Fruit fly (Drosophila melanogaster) whole organism, embryonic: ENCODE measurements around the gene CatB.

ENCODE experiments used
- CG1024 ChIP-seq: fragments of 200-800 bp; sonication (Bioruptor generic); IDR thresholded peaks from 2 replicates; pipeline ENCODE4 v1.3.6; 2022; ENCODE audit warnings: missing biosample characterization, missing genetic modification characterization
- CG10543 ChIP-seq: fragments of 200-800 bp; sonication (Bioruptor generic); optimal IDR thresholded peaks from 3 replicates; lab custom pipeline; 2017; ENCODE audit warnings: missing biosample characterization, mild to moderate bottlenecking, missing genetic modification characterization, moderate library complexity
- CG11456 ChIP-seq: fragments of 200-800 bp; sonication (Bioruptor generic); IDR thresholded peaks from 3 replicates; pipeline ENCODE4 v1.3.6; 2022; ENCODE audit warnings: missing biosample characterization, missing genetic modification characterization
- CG11696 ChIP-seq: fragments of 200-800 bp; sonication (Bioruptor generic); IDR thresholded peaks from 2 replicates; pipeline ENCODE4 v1.3.6; 2022; ENCODE audit warnings: missing biosample characterization, missing genetic modification characterization
- CG13624 ChIP-seq: fragments of 200-800 bp; sonication (Bioruptor generic); optimal IDR thresholded peaks from 2 replicates; lab custom pipeline; 2016; ENCODE audit warnings: missing biosample characterization, missing genetic modification characterization
- CG15696 ChIP-seq: fragments of 200-800 bp; sonication (Bioruptor generic); optimal IDR thresholded peaks from 2 replicates; lab custom pipeline; 2019; ENCODE audit warnings: missing biosample characterization, mild to moderate bottlenecking, missing genetic modification characterization, moderate library complexity
- CG17385 ChIP-seq: fragments of 200-800 bp; sonication (Bioruptor generic); optimal IDR thresholded peaks from 3 replicates; lab custom pipeline; 2018; ENCODE audit warnings: missing biosample characterization, mild to moderate bottlenecking, missing genetic modification characterization
- CG31441 ChIP-seq: fragments of 200-800 bp; sonication (Bioruptor generic); IDR thresholded peaks from 2 replicates; pipeline ENCODE4 v1.3.6; 2022; ENCODE audit warnings: missing biosample characterization, missing genetic modification characterization
- CG34376 ChIP-seq: fragments of 200-800 bp; sonication (Bioruptor generic); optimal IDR thresholded peaks from 2 replicates; lab custom pipeline; 2018; ENCODE audit warnings: missing biosample characterization, mild to moderate bottlenecking, missing genetic modification characterization
- CG3838 ChIP-seq: fragments of 200-800 bp; sonication (Bioruptor generic); optimal IDR thresholded peaks from 3 replicates; lab custom pipeline; 2016; ENCODE audit warnings: missing biosample characterization, missing genetic modification characterization
- CG4328 ChIP-seq: fragments of 200-800 bp; sonication (Bioruptor generic); optimal IDR thresholded peaks from 3 replicates; lab custom pipeline; 2017; ENCODE audit warnings: missing biosample characterization, missing genetic modification reagents, missing genetic modification characterization
- CG4707 ChIP-seq: fragments of 200-800 bp; sonication (Bioruptor generic); optimal IDR thresholded peaks from 2 replicates; lab custom pipeline; 2018; ENCODE audit warnings: missing biosample characterization, mild to moderate bottlenecking, missing genetic modification characterization, moderate library complexity
- CG4730 ChIP-seq: fragments of 200-800 bp; sonication (Bioruptor generic); IDR thresholded peaks from 2 replicates; pipeline ENCODE4 v1.3.6; 2022; ENCODE audit warnings: missing biosample characterization, missing genetic modification characterization
- CG6175 ChIP-seq: fragments of 200-800 bp; sonication (Bioruptor generic); IDR thresholded peaks from 3 replicates; pipeline ENCODE4 v1.3.6; 2022; ENCODE audit warnings: missing biosample characterization, missing genetic modification characterization
- CG6654 ChIP-seq: fragments of 200-800 bp; sonication (Bioruptor generic); optimal IDR thresholded peaks from 2 replicates; lab custom pipeline; 2017; ENCODE audit warnings: missing biosample characterization, mild to moderate bottlenecking, missing genetic modification characterization
- CG6683 ChIP-seq: fragments of 200-800 bp; sonication (Bioruptor generic); optimal IDR thresholded peaks from 2 replicates; lab custom pipeline; 2017; ENCODE audit warnings: missing biosample characterization, mild to moderate bottlenecking, missing genetic modification characterization, missing genetic modification reagents
- CG7271 ChIP-seq: fragments of 200-800 bp; sonication (Bioruptor generic); optimal IDR thresholded peaks from 2 replicates; lab custom pipeline; 2018; ENCODE audit warnings: missing biosample characterization, mild to moderate bottlenecking, missing genetic modification characterization, moderate library complexity
- CG7928 ChIP-seq: fragments of 200-800 bp; sonication (Bioruptor generic); optimal IDR thresholded peaks from 2 replicates; lab custom pipeline; 2017; ENCODE audit warnings: missing biosample characterization, mild to moderate bottlenecking, missing genetic modification characterization
- CG8089 ChIP-seq: fragments of 200-800 bp; sonication (Bioruptor generic); optimal IDR thresholded peaks from 3 replicates; lab custom pipeline; 2016; ENCODE audit warnings: missing biosample characterization, missing genetic modification characterization
- CG8478 ChIP-seq: fragments of >200 bp; optimal IDR thresholded peaks from 2 replicates; lab custom pipeline; 2018
- CHES-1-like ChIP-seq: fragments of 200-800 bp; sonication (Bioruptor generic); optimal IDR thresholded peaks from 2 replicates; lab custom pipeline; 2016; ENCODE audit warnings: missing biosample characterization, missing genetic modification characterization
- Dip3 ChIP-seq: fragments of 200-800 bp; sonication (Bioruptor generic); optimal IDR thresholded peaks from 3 replicates; lab custom pipeline; 2016; ENCODE audit warnings: missing biosample characterization, missing genetic modification characterization
- Ets65A ChIP-seq: fragments of 200-800 bp; sonication (Bioruptor generic); peaks from one replicate; lab custom pipeline; 2016; ENCODE audit warnings: missing biosample characterization, missing genetic modification characterization
- Hmr ChIP-seq: fragments of 200-800 bp; sonication (Bioruptor generic); optimal IDR thresholded peaks from 3 replicates; lab custom pipeline; 2017; ENCODE audit warnings: mild to moderate bottlenecking, missing biosample characterization, missing genetic modification reagents, missing genetic modification characterization
- Jarid2 ChIP-seq: fragments of 200-800 bp; sonication (Bioruptor generic); optimal IDR thresholded peaks from 3 replicates; lab custom pipeline; 2017; ENCODE audit warnings: mild to moderate bottlenecking, missing biosample characterization, missing genetic modification reagents, missing genetic modification characterization
- Lhr ChIP-seq: fragments of 200-800 bp; sonication (Bioruptor generic); optimal IDR thresholded peaks from 3 replicates; lab custom pipeline; 2017; ENCODE audit warnings: mild to moderate bottlenecking, missing biosample characterization, missing genetic modification reagents, missing genetic modification characterization
- Lpt ChIP-seq: fragments of >200 bp; optimal IDR thresholded peaks from 2 replicates; lab custom pipeline; 2018; ENCODE audit warnings: missing biosample characterization, missing genetic modification characterization
- Meics ChIP-seq: fragments of 200-800 bp; sonication (Bioruptor generic); optimal IDR thresholded peaks from 2 replicates; lab custom pipeline; 2017; ENCODE audit warnings: missing biosample characterization, mild to moderate bottlenecking, missing genetic modification characterization
- Sox100B ChIP-seq: fragments of 200-800 bp; sonication (Bioruptor generic); optimal IDR thresholded peaks from 3 replicates; lab custom pipeline; 2018; ENCODE audit warnings: missing biosample characterization, mild to moderate bottlenecking, missing genetic modification characterization
- Ssrp ChIP-seq: fragments of 200-800 bp; sonication (Bioruptor generic); optimal IDR thresholded peaks from 2 replicates; lab custom pipeline; 2018; ENCODE audit warnings: missing biosample characterization, mild to moderate bottlenecking, missing genetic modification characterization, moderate library complexity
- Stat92E ChIP-seq, 3 experiments: fragments of >200 bp in 2 of 3; fragments of 200-800 bp in 1 of 3; sonication (Bioruptor generic) in 1 of 3; optimal IDR thresholded peaks; 2 replicates each; lab custom pipeline; 2017 to 2019; ENCODE audit warnings: missing biosample characterization in 3 of 3, missing genetic modification characterization in 3 of 3, mild to moderate bottlenecking in 1 of 3, moderate library complexity in 1 of 3
- Tbp ChIP-seq: fragments of >200 bp; optimal IDR thresholded peaks from 2 replicates; lab custom pipeline; 2018; ENCODE audit warnings: missing biosample characterization, missing genetic modification characterization
- bigmax ChIP-seq: fragments of 200-800 bp; sonication (Bioruptor generic); optimal IDR thresholded peaks from 2 replicates; lab custom pipeline; 2018; ENCODE audit warnings: missing biosample characterization, mild to moderate bottlenecking, missing genetic modification characterization
- cad ChIP-seq: fragments of >200 bp; optimal IDR thresholded peaks from 2 replicates; lab custom pipeline; 2017; ENCODE audit warnings: missing biosample characterization, missing genetic modification characterization
- chif ChIP-seq, 2 experiments: fragments of 200-800 bp; sonication (Bioruptor generic); optimal IDR thresholded peaks; 3 replicates each; lab custom pipeline; 2016; ENCODE audit warnings: missing biosample characterization in 2 of 2, missing genetic modification characterization in 2 of 2
- dysf ChIP-seq: fragments of 200-800 bp; sonication (Bioruptor generic); IDR thresholded peaks from 3 replicates; pipeline ENCODE4 v1.3.6; 2022; ENCODE audit warnings: missing biosample characterization, missing genetic modification characterization
- exex ChIP-seq: fragments of 200-800 bp; sonication (Bioruptor generic); optimal IDR thresholded peaks from 4 replicates; lab custom pipeline; 2018; ENCODE audit warnings: missing biosample characterization, mild to moderate bottlenecking, missing genetic modification characterization, moderate library complexity
- insv ChIP-seq, 2 experiments: fragments of 200-800 bp; sonication (Bioruptor generic); optimal IDR thresholded peaks; 3 replicates each; lab custom pipeline; 2016 to 2018; ENCODE audit warnings: missing biosample characterization in 2 of 2, missing genetic modification characterization in 2 of 2
- lilli ChIP-seq: fragments of 200-800 bp; sonication (Bioruptor generic); optimal IDR thresholded peaks from 3 replicates; lab custom pipeline; 2016; ENCODE audit warnings: missing biosample characterization, missing genetic modification characterization
- lola ChIP-seq, 3 experiments: fragments of >200 bp in 2 of 3; fragments of 200-800 bp in 1 of 3; sonication (Bioruptor generic) in 1 of 3; optimal IDR thresholded peaks; 2 replicates each; lab custom pipeline; 2017 to 2019; ENCODE audit warnings: missing biosample characterization in 3 of 3, missing genetic modification characterization in 3 of 3, mild to moderate bottlenecking in 1 of 3, moderate library complexity in 1 of 3
- mld ChIP-seq: fragments of 200-800 bp; sonication (Bioruptor generic); IDR thresholded peaks from 3 replicates; pipeline ENCODE4 v1.3.6; 2022; ENCODE audit warnings: missing biosample characterization, missing genetic modification characterization; ENCODE audit not compliant: partially characterized antibody
- org-1 ChIP-seq: fragments of 200-800 bp; sonication (Bioruptor generic); optimal IDR thresholded peaks from 2 replicates; lab custom pipeline; 2017; ENCODE audit warnings: missing biosample characterization, missing genetic modification characterization
- sens ChIP-seq: fragments of 200-800 bp; sonication (Bioruptor generic); peaks from one replicate; lab custom pipeline; 2016; ENCODE audit warnings: missing biosample characterization, missing genetic modification characterization
- seq ChIP-seq: fragments of 200-800 bp; sonication (Bioruptor generic); IDR thresholded peaks from 2 replicates; pipeline ENCODE4 v1.3.6; 2022; ENCODE audit warnings: missing biosample characterization, missing genetic modification characterization
- sisA ChIP-seq: fragments of 200-800 bp; sonication (Bioruptor generic); IDR thresholded peaks from 2 replicates; pipeline ENCODE4 v1.3.6; 2022; ENCODE audit warnings: missing biosample characterization, missing genetic modification characterization
- so ChIP-seq: fragments of 200-800 bp; sonication (Bioruptor generic); IDR thresholded peaks from 3 replicates; pipeline ENCODE4 v1.3.6; 2022; ENCODE audit warnings: missing biosample characterization, missing genetic modification characterization
- ssp ChIP-seq: fragments of 200-800 bp; sonication (Bioruptor generic); IDR thresholded peaks from 2 replicates; pipeline ENCODE4 v1.3.6; 2022; ENCODE audit warnings: missing biosample characterization, missing genetic modification characterization
- tll ChIP-seq, 2 experiments: fragments of 200-800 bp in 1 of 2; fragments of >200 bp in 1 of 2; sonication (Bioruptor generic) in 1 of 2; optimal IDR thresholded peaks; 2 replicates each; lab custom pipeline; 2017 to 2019; ENCODE audit warnings: missing biosample characterization in 2 of 2, missing genetic modification characterization in 2 of 2, mild to moderate bottlenecking in 1 of 2, moderate library complexity in 1 of 2
- tup ChIP-seq: fragments of 200-800 bp; sonication (Bioruptor generic); optimal IDR thresholded peaks from 2 replicates; lab custom pipeline; 2016; ENCODE audit warnings: missing biosample characterization, mild to moderate bottlenecking, missing genetic modification characterization, moderate library complexity
- twi ChIP-seq: fragments of 200-800 bp; optimal IDR thresholded peaks from 2 replicates; lab custom pipeline; 2019; ENCODE audit warnings: missing biosample characterization, mild to moderate bottlenecking, missing genetic modification characterization, moderate library complexity
- vvl ChIP-seq: fragments of 200-800 bp; sonication (Bioruptor generic); IDR thresholded peaks from 2 replicates; pipeline ENCODE4 v1.3.6; 2022; ENCODE audit warnings: missing biosample characterization, missing genetic modification characterization

The CatB gene

DNA sequence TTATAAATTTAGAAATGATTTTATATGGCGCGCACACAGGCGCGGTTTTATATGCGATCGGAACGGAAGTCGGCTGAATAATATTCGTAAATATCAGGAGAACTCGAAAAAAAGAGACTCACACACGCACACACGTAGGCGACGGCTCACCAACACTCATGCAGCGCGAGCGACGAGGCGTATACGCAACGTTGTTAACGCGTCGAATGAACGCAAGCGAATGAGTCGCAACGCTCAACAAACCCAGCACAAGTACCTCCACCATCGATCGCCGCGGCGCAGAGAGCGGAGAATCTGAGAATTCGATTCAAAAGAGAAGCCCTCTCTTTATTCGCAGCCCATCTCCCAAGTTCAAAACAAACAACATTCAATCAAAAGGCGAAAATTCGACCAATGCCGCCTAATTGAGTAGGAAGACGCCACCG, 30.2 kb downstream of the CatB start (continued):
- TF ChIP-seq CG8478 (lab: Kevin White, UChicago) (no peak), lilli (GFP tag; lab: Kevin White, UChicago) (peak; percentile 30), CG17385 (peak; percentile 52), bigmax (GFP tag; lab: Kevin White, UChicago) (no peak), Stat92E (GFP tag; optimal IDR thresholded peaks at IDR 0.05; lab: Kevin White, UChicago) (peak in 1 of 3 experiments; percentile 20), Meics (peak; percentile 31), tup (GFP tag; lab: Kevin White, UChicago) (no peak), CG15696 (tag; lab: Kevin White, UChicago) (no peak), CG1024 (no peak; the same call in 1 of the 2 replicates), CG7928 (GFP tag; lab: Kevin White, UChicago) (no peak), tll (GFP tag; optimal IDR thresholded peaks at IDR 0.05; lab: Kevin White, UChicago) (no peak), CG8089 (GFP tag; lab: Kevin White, UChicago) (no peak), lola (GFP tag; optimal IDR thresholded peaks at IDR 0.05; lab: Kevin White, UChicago) (peak in 1 of 3 experiments; percentile 42), org-1 (GFP tag; lab: Kevin White, UChicago) (no peak), CG7271 (tag; lab: Kevin White, UChicago) (no peak), vvl (GFP tag; lab: Robert Waterston, UW) (peak; percentile 76), chif (GFP tag; optimal IDR thresholded peaks at IDR 0.05; lab: Kevin White, UChicago) (no peak), sens (GFP tag; lab: Kevin White, UChicago) (peak; percentile 90), Lhr (GFP tag; lab: Kevin White, UChicago) (no peak), mld (no peak), so (GFP tag; lab: Robert Waterston, UW) (peak; percentile 69; the same call in 2 of the 3 replicates), dysf (no peak; the same call in 2 of the 3 replicates), CG4328 (no peak), Dip3 (GFP tag; lab: Kevin White, UChicago) (peak; percentile 22), CG4730 (GFP tag; lab: Robert Waterston, UW) (0 out of 2 replicates have a peak, but pooled peaks have one; percentile 37), Jarid2 (peak; percentile 97), seq (GFP tag; lab: Robert Waterston, UW) (peak; percentile 36; the same call in 1 of the 2 replicates), CG4707 (GFP tag; lab: Kevin White, UChicago) (no peak), Sox100B (GFP tag; lab: Kevin White, UChicago) (no peak), Tbp (GFP tag; lab: Kevin White, UChicago) (no peak), CG6683 (GFP tag; lab: Kevin White, UChicago) (peak; percentile 8), CG34376 (GFP tag; lab: Kevin White, UChicago) (peak; percentile 87), twi (tag; lab: Kevin White, UChicago) (no peak), exex (tag; lab: Kevin White, UChicago) (peak; percentile 75), cad (GFP tag; lab: Kevin White, UChicago) (no peak), CG3838 (GFP tag; lab: Kevin White, UChicago) (no peak), Lpt (GFP tag; lab: Kevin White, UChicago) (no peak), CG11456 (GFP tag; lab: Robert Waterston, UW) (no peak; the same call in 2 of the 3 replicates), CG10543 (peak; percentile 88), Hmr (GFP tag; lab: Kevin White, UChicago) (peak; percentile 81), CG11696 (no peak), sisA (GFP tag; lab: Robert Waterston, UW) (no peak), CG13624 (GFP tag; lab: Kevin White, UChicago) (peak; percentile 10), CHES-1-like (GFP tag; lab: Kevin White, UChicago) (peak; percentile 35), Ets65A (GFP tag; lab: Kevin White, UChicago) (no peak), insv (GFP tag; optimal IDR thresholded peaks at IDR 0.05; lab: Kevin White, UChicago) (no peak), Ssrp (tag; lab: Kevin White, UChicago) (no peak), CG31441 (no peak), CG6175 (0 out of 3 replicates have a peak, but pooled peaks have one; percentile 63), ssp (GFP tag; lab: Robert Waterston, UW) (no peak), CG6654 (no peak)
